Fruit fly (Drosophila melanogaster) whole organism, embryonic: Measurements from ENCODE around the gene CG15642.

Experiments
- Awh ChIP-seq: fragments of 200-800 bp; sonication (Bioruptor generic); IDR thresholded peaks from 2 replicates; pipeline ENCODE4, ENCODE4 v1.3.6; 2022; ENCODE audit warnings: missing biosample characterization, missing genetic modification characterization
- CG10979 ChIP-seq: fragments of 200-800 bp; sonication (Bioruptor generic); optimal IDR thresholded peaks from 2 replicates; lab custom pipeline; 2018; ENCODE audit warnings: missing biosample characterization, mild to moderate bottlenecking, missing genetic modification characterization, moderate library complexity
- CG12104 ChIP-seq: fragments of 200-800 bp; sonication (Bioruptor generic); optimal IDR thresholded peaks from 3 replicates; lab custom pipeline; 2016; ENCODE audit warnings: missing biosample characterization, missing genetic modification characterization
- CG13894 ChIP-seq: fragments of 200-800 bp; sonication (Bioruptor generic); optimal IDR thresholded peaks from 3 replicates; lab custom pipeline; 2018; ENCODE audit warnings: missing biosample characterization, mild to moderate bottlenecking, missing genetic modification characterization, moderate library complexity
- CG14441 ChIP-seq: fragments of 200-800 bp; sonication (Bioruptor generic); IDR thresholded peaks from 2 replicates; pipeline ENCODE4 v1.3.6; 2022; ENCODE audit warnings: missing biosample characterization, missing genetic modification characterization
- CG15696 ChIP-seq: fragments of 200-800 bp; sonication (Bioruptor generic); optimal IDR thresholded peaks from 2 replicates; lab custom pipeline; 2019; ENCODE audit warnings: missing biosample characterization, mild to moderate bottlenecking, missing genetic modification characterization, moderate library complexity
- CG16813 ChIP-seq: fragments of 200-800 bp; sonication (Bioruptor generic); IDR thresholded peaks from 3 replicates; pipeline ENCODE4 v1.3.6; 2022; ENCODE audit warnings: missing biosample characterization, missing genetic modification characterization; ENCODE audit not compliant: partially characterized antibody
- CG17568 ChIP-seq: fragments of 200-800 bp; sonication (Bioruptor generic); optimal IDR thresholded peaks from 2 replicates; lab custom pipeline; 2018; ENCODE audit warnings: missing biosample characterization, mild to moderate bottlenecking, missing genetic modification characterization, moderate library complexity
- CG17612 ChIP-seq: fragments of 200-800 bp; sonication (Bioruptor generic); IDR thresholded peaks from 2 replicates; pipeline ENCODE4 v1.3.6; 2022; ENCODE audit warnings: missing biosample characterization, missing genetic modification characterization
- CG17829 ChIP-seq: fragments of 200-800 bp; optimal IDR thresholded peaks from 2 replicates; lab custom pipeline; 2019; ENCODE audit warnings: missing biosample characterization, mild to moderate bottlenecking, missing genetic modification characterization, moderate library complexity
- CG18599 ChIP-seq: fragments of 200-800 bp; sonication (Bioruptor generic); optimal IDR thresholded peaks from 3 replicates; lab custom pipeline; 2017; ENCODE audit warnings: missing biosample characterization, missing genetic modification characterization, mild to moderate bottlenecking, moderate library complexity, missing genetic modification reagents
- CG31388 ChIP-seq: fragments of 200-800 bp; sonication (Bioruptor generic); optimal IDR thresholded peaks from 2 replicates; lab custom pipeline; 2016; ENCODE audit warnings: missing biosample characterization, missing genetic modification characterization
- CG3726 ChIP-seq: fragments of 200-800 bp; sonication (Bioruptor generic); IDR thresholded peaks from 3 replicates; pipeline ENCODE4, ENCODE4 v1.3.6; 2022; ENCODE audit warnings: missing biosample characterization, missing genetic modification characterization
- CG42726 ChIP-seq: fragments of 200-800 bp; sonication (Bioruptor generic); IDR thresholded peaks from 2 replicates; pipeline ENCODE4 v1.3.6; 2022; ENCODE audit warnings: missing biosample characterization, missing genetic modification characterization; ENCODE audit not compliant: partially characterized antibody
- CG4854 ChIP-seq: fragments of 200-800 bp; sonication (Bioruptor generic); optimal IDR thresholded peaks from 2 replicates; lab custom pipeline; 2016; ENCODE audit warnings: missing biosample characterization, missing genetic modification characterization, inconsistent platforms
- CG6765 ChIP-seq: fragments of 200-800 bp; sonication (Bioruptor generic); optimal IDR thresholded peaks from 3 replicates; lab custom pipeline; 2017; ENCODE audit warnings: missing biosample characterization, mild to moderate bottlenecking, missing genetic modification characterization
- CG8089 ChIP-seq: fragments of 200-800 bp; sonication (Bioruptor generic); optimal IDR thresholded peaks from 3 replicates; lab custom pipeline; 2016; ENCODE audit warnings: missing biosample characterization, missing genetic modification characterization
- CG8478 ChIP-seq: fragments of >200 bp; optimal IDR thresholded peaks from 2 replicates; lab custom pipeline; 2018
- CG9727 ChIP-seq: fragments of 200-800 bp; sonication (Bioruptor generic); optimal IDR thresholded peaks from 3 replicates; lab custom pipeline; 2017; ENCODE audit warnings: missing biosample characterization, mild to moderate bottlenecking, missing genetic modification characterization
- D19A ChIP-seq: fragments of 200-800 bp; optimal IDR thresholded peaks from 3 replicates; lab custom pipeline; 2019; ENCODE audit warnings: missing biosample characterization, mild to moderate bottlenecking, missing genetic modification characterization, moderate library complexity
- Dip2 ChIP-seq: fragments of 200-800 bp; sonication (Bioruptor generic); IDR thresholded peaks from 2 replicates; pipeline ENCODE4 v1.3.6; 2022; ENCODE audit warnings: missing biosample characterization, missing genetic modification characterization
- Ets97D ChIP-seq: fragments of 200-800 bp; sonication (Bioruptor generic); optimal IDR thresholded peaks from 3 replicates; lab custom pipeline; 2016; ENCODE audit warnings: missing biosample characterization, missing genetic modification characterization
- Fer1 ChIP-seq: fragments of 200-800 bp; sonication (Bioruptor generic); optimal IDR thresholded peaks from 2 replicates; lab custom pipeline; 2017; ENCODE audit warnings: missing biosample characterization, mild to moderate bottlenecking, missing genetic modification characterization
- Fer2 ChIP-seq: fragments of 200-800 bp; sonication (Bioruptor generic); optimal IDR thresholded peaks from 2 replicates; lab custom pipeline; 2018; ENCODE audit warnings: missing biosample characterization, mild to moderate bottlenecking, missing genetic modification characterization, moderate library complexity
- Fer3 ChIP-seq: fragments of 200-800 bp; sonication (Bioruptor generic); optimal IDR thresholded peaks from 2 replicates; lab custom pipeline; 2018; ENCODE audit warnings: missing biosample characterization, mild to moderate bottlenecking, missing genetic modification characterization, moderate library complexity
- HmgZ ChIP-seq: fragments of 200-800 bp; sonication (Bioruptor generic); optimal IDR thresholded peaks from 2 replicates; lab custom pipeline; 2018; ENCODE audit warnings: missing biosample characterization, mild to moderate bottlenecking, missing genetic modification characterization
- Neu2 ChIP-seq: fragments of 200-800 bp; sonication (Bioruptor generic); optimal IDR thresholded peaks from 3 replicates; lab custom pipeline; 2016; ENCODE audit warnings: missing biosample characterization, missing genetic modification characterization, borderline replicate concordance
- Nf-YA ChIP-seq: fragments of 200-800 bp; sonication (Bioruptor generic); IDR thresholded peaks from 2 replicates; pipeline ENCODE4 v1.3.6; 2022; ENCODE audit warnings: missing biosample characterization, missing genetic modification characterization
- NfI ChIP-seq: fragments of 200-800 bp; sonication (Bioruptor generic); optimal IDR thresholded peaks from 3 replicates; lab custom pipeline; 2018; ENCODE audit warnings: missing biosample characterization, mild to moderate bottlenecking, missing genetic modification characterization, moderate library complexity
- Rfx ChIP-seq: fragments of 200-800 bp; sonication (Bioruptor generic); IDR thresholded peaks from 2 replicates; pipeline ENCODE4 v1.3.6; 2022; ENCODE audit warnings: missing biosample characterization, missing genetic modification characterization
- Sry-β ChIP-seq: fragments of 200-800 bp; sonication (Bioruptor generic); optimal IDR thresholded peaks from 2 replicates; lab custom pipeline; 2018; ENCODE audit warnings: missing biosample characterization, mild to moderate bottlenecking, missing genetic modification characterization, moderate library complexity
- Taf1 ChIP-seq: fragments of 200-800 bp; sonication (Bioruptor generic); IDR thresholded peaks from 2 replicates; pipeline ENCODE4 v1.3.6; 2022; ENCODE audit warnings: missing biosample characterization, missing genetic modification characterization
- al ChIP-seq: fragments of 200-800 bp; sonication (Bioruptor generic); IDR thresholded peaks from 2 replicates; pipeline ENCODE4 v1.3.6; 2022; ENCODE audit warnings: missing biosample characterization, missing genetic modification characterization
- bbx ChIP-seq: fragments of 200-800 bp; sonication (Bioruptor generic); IDR thresholded peaks from 2 replicates; pipeline ENCODE4 v1.3.6; 2022; ENCODE audit warnings: missing biosample characterization, missing genetic modification characterization; ENCODE audit not compliant: partially characterized antibody
- br ChIP-seq: fragments of >200 bp; optimal IDR thresholded peaks from 2 replicates; lab custom pipeline; 2017
- cad ChIP-seq: fragments of >200 bp; optimal IDR thresholded peaks from 2 replicates; lab custom pipeline; 2017; ENCODE audit warnings: missing biosample characterization, missing genetic modification characterization
- croc ChIP-seq: fragments of 200-800 bp; sonication (Bioruptor generic); conservative IDR thresholded peaks from 3 replicates; pipeline ENCODE4 v1.3.6; 2022; ENCODE audit warnings: missing biosample characterization, missing genetic modification characterization
- fd64A ChIP-seq: fragments of 200-800 bp; sonication (Bioruptor generic); optimal IDR thresholded peaks from 3 replicates; lab custom pipeline; 2018; ENCODE audit warnings: missing biosample characterization, mild to moderate bottlenecking, missing genetic modification characterization
- gcm ChIP-seq: fragments of 200-800 bp; sonication (Bioruptor generic); optimal IDR thresholded peaks from 2 replicates; lab custom pipeline; 2019; ENCODE audit warnings: missing biosample characterization, mild to moderate bottlenecking, missing genetic modification characterization, moderate library complexity
- ham ChIP-seq: fragments of 200-800 bp; sonication (Bioruptor generic); IDR thresholded peaks from 2 replicates; pipeline ENCODE4 v1.3.6; 2022; ENCODE audit warnings: missing biosample characterization, missing genetic modification characterization
- jing ChIP-seq: fragments of 200-800 bp; sonication (Bioruptor generic); optimal IDR thresholded peaks from 2 replicates; lab custom pipeline; 2018; ENCODE audit warnings: missing biosample characterization, mild to moderate bottlenecking, missing genetic modification characterization
- mld ChIP-seq: fragments of 200-800 bp; sonication (Bioruptor generic); IDR thresholded peaks from 3 replicates; pipeline ENCODE4 v1.3.6; 2022; ENCODE audit warnings: missing biosample characterization, missing genetic modification characterization; ENCODE audit not compliant: partially characterized antibody
- otp ChIP-seq: fragments of 200-800 bp; sonication (Bioruptor generic); IDR thresholded peaks from 3 replicates; pipeline ENCODE4, ENCODE4 v1.3.6; 2022; ENCODE audit warnings: missing biosample characterization, missing genetic modification characterization
- pfk ChIP-seq: fragments of 200-800 bp; sonication (Bioruptor generic); optimal IDR thresholded peaks from 2 replicates; lab custom pipeline; 2018; ENCODE audit warnings: missing biosample characterization, mild to moderate bottlenecking, missing genetic modification characterization, moderate library complexity
- pita ChIP-seq: fragments of 200-800 bp; sonication (Bioruptor generic); optimal IDR thresholded peaks from 2 replicates; lab custom pipeline; 2017; ENCODE audit warnings: missing biosample characterization, mild to moderate bottlenecking, missing genetic modification characterization
- repo ChIP-seq: fragments of 200-800 bp; sonication (Bioruptor generic); optimal IDR thresholded peaks from 2 replicates; lab custom pipeline; 2016; ENCODE audit warnings: missing biosample characterization, missing genetic modification characterization
- sd ChIP-seq: fragments of 200-800 bp; sonication (Bioruptor generic); optimal IDR thresholded peaks from 3 replicates; lab custom pipeline; 2018; ENCODE audit warnings: missing biosample characterization, mild to moderate bottlenecking, missing genetic modification characterization, moderate library complexity
- seq ChIP-seq: fragments of 200-800 bp; sonication (Bioruptor generic); IDR thresholded peaks from 2 replicates; pipeline ENCODE4 v1.3.6; 2022; ENCODE audit warnings: missing biosample characterization, missing genetic modification characterization
- sqz ChIP-seq: fragments of 200-800 bp; sonication (Bioruptor generic); optimal IDR thresholded peaks from 3 replicates; lab custom pipeline; 2018; ENCODE audit warnings: missing biosample characterization, mild to moderate bottlenecking, missing genetic modification characterization
- ssp ChIP-seq: fragments of 200-800 bp; sonication (Bioruptor generic); IDR thresholded peaks from 2 replicates; pipeline ENCODE4 v1.3.6; 2022; ENCODE audit warnings: missing biosample characterization, missing genetic modification characterization
- tll ChIP-seq, 2 experiments: fragments of 200-800 bp in 1 of 2; fragments of >200 bp in 1 of 2; sonication (Bioruptor generic) in 1 of 2; optimal IDR thresholded peaks; 2 replicates each; lab custom pipeline; 2017 to 2019; ENCODE audit warnings: missing biosample characterization in 2 of 2, missing genetic modification characterization in 2 of 2, mild to moderate bottlenecking in 1 of 2, moderate library complexity in 1 of 2
- unpg ChIP-seq: fragments of 200-800 bp; sonication (Bioruptor generic); optimal IDR thresholded peaks from 3 replicates; lab custom pipeline; 2018; ENCODE audit warnings: missing biosample characterization, mild to moderate bottlenecking, missing genetic modification characterization, moderate library complexity

Gene CG15642

dm6 chrX:15462436-15462857 is 5.1 kb downstream of the CG15642 start, which contains the start of the genes shtd, CG6294 and CG6299 (continued):
- TF ChIP-seq bbx (GFP tag; lab: Robert Waterston, UW) (peak; percentile 93), CG6765 (no peak), Fer1 (no peak), mld (GFP tag; lab: Robert Waterston, UW) (peak; percentile 93; the same call in 2 of the 3 replicates), NfI (GFP tag; lab: Kevin White, UChicago) (no peak), Rfx (GFP tag; lab: Robert Waterston, UW) (peak; percentile 39; the same call in 1 of the 2 replicates), CG8478 (no peak), Fer2 (tag; lab: Kevin White, UChicago) (no peak), fd64A (GFP tag; lab: Kevin White, UChicago) (no peak), CG14441 (no peak), ssp (GFP tag; lab: Robert Waterston, UW) (no peak), CG13894 (tag; lab: Kevin White, UChicago) (no peak), HmgZ (tag; lab: Kevin White, UChicago) (peak; percentile 53), Taf1 (no peak), pita (GFP tag; lab: Kevin White, UChicago) (no peak), seq (GFP tag; lab: Robert Waterston, UW) (no peak), CG42726 (GFP tag; lab: Robert Waterston, UW) (peak; percentile 74), CG16813 (GFP tag; lab: Robert Waterston, UW) (peak; percentile 96), Neu2 (GFP tag; lab: Kevin White, UChicago) (no peak), cad (GFP tag; lab: Kevin White, UChicago) (no peak), Awh (GFP tag; lab: Robert Waterston, UW) (no peak), CG15696 (tag; lab: Kevin White, UChicago) (peak; percentile 14), sd (tag; lab: Kevin White, UChicago) (no peak), CG12104 (GFP tag; lab: Kevin White, UChicago) (no peak), Fer3 (no peak), gcm (GFP tag; lab: Kevin White, UChicago) (no peak), ham (GFP tag; lab: Robert Waterston, UW) (no peak), Sry-β (GFP tag; lab: Kevin White, UChicago) (no peak), tll (GFP tag; optimal IDR thresholded peaks at IDR 0.05; lab: Kevin White, UChicago) (no peak), pfk (no peak), CG8089 (GFP tag; lab: Kevin White, UChicago) (no peak), D19A (tag; lab: Kevin White, UChicago) (no peak), otp (no peak), Nf-YA (GFP tag; lab: Robert Waterston, UW) (no peak), Ets97D (GFP tag; lab: Kevin White, UChicago) (peak; percentile 80), CG17568 (GFP tag; lab: Kevin White, UChicago) (no peak), CG17612 (GFP tag; lab: Robert Waterston, UW) (no peak), CG4854 (GFP tag; lab: Kevin White, UChicago) (no peak), CG31388 (GFP tag; lab: Kevin White, UChicago) (no peak), CG9727 (GFP tag; lab: Kevin White, UChicago) (peak; percentile 27), CG3726 (GFP tag; lab: Robert Waterston, UW) (no peak), repo (GFP tag; lab: Kevin White, UChicago) (no peak), al (GFP tag; lab: Robert Waterston, UW) (no peak), CG18599 (GFP tag; lab: Kevin White, UChicago) (no peak), jing (GFP tag; lab: Kevin White, UChicago) (no peak), Dip2 (GFP tag; lab: Robert Waterston, UW) (no peak), CG10979 (tag; lab: Kevin White, UChicago) (no peak), sqz (no peak), unpg (GFP tag; lab: Kevin White, UChicago) (no peak), croc (no peak), br (no peak), CG17829 (peak; percentile 48)
